Fruit fly (Drosophila melanogaster): Measurements from ENCODE around the gene CG4558.

The CG4558 gene

DNA sequence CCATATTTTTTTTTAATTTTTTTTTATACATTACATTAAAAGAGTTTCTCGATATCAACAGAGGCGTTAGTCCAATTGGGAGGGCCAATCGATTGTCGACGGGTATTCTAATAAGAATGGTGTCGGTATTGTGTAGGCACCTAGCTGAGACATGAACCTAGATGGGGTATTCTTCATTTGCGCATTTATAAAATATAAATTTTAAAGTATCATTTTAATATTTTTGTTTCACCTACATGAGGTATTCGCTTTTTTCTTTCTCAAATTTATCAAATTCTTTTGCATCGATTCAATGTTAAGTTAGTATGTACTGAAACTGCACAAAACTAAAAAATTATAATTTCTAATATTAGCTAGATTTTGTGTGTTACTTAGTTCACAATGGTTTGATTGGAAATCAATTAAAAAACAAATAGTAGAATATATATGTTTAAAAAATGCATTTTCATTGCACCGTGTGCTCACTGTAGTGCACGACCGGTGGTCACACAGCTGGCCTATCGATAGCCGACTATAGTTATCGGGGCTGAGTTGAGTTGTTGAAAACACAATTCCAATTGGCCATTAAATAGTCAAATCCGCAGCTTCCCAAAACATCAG, 5.6 kb upstream of the CG4558 start, which contains the start of the genes CG14435 and Tmf (continued):
- TF ChIP-seq CG4730 (GFP tag; IDR thresholded peaks at IDR 0.05) (peak; percentile 74), CG17186 (GFP tag; optimal IDR thresholded peaks at IDR 0.05) (peak; percentile 31), ATbp (GFP tag; optimal IDR thresholded peaks at IDR 0.05) (peak; percentile 49), CG15601 (tag; optimal IDR thresholded peaks at IDR 0.05) (peak; percentile 66), CG34422 (GFP tag; IDR thresholded peaks at IDR 0.05) (peak; percentile 92), Ets65A (GFP tag) (peak; percentile 97), CG5245 (GFP tag; optimal IDR thresholded peaks at IDR 0.05) (peak; percentile 54), Atf6 (GFP tag; IDR thresholded peaks at IDR 0.05) (peak; percentile 80), CG13424 (tag; optimal IDR thresholded peaks at IDR 0.05) (peak; percentile 90), Atf-2 (GFP tag; optimal IDR thresholded peaks at IDR 0.05) (peak; percentile 23), Eip74EF (GFP tag; optimal IDR thresholded peaks at IDR 0.05) (peak in 1 of 2 experiments; percentile 57), CkIIα-i1 (GFP tag; IDR thresholded peaks at IDR 0.05) (no peak), dan (GFP tag; IDR thresholded peaks at IDR 0.05) (peak; percentile 76), ap (GFP tag; IDR thresholded peaks at IDR 0.05) (peak; percentile 71), CG8924 (tag; optimal IDR thresholded peaks at IDR 0.05) (peak; percentile 90), CG33557 (GFP tag; optimal IDR thresholded peaks at IDR 0.05) (peak; percentile 78), Dip2 (GFP tag; IDR thresholded peaks at IDR 0.05) (0 out of 2 replicates have a peak, but pooled peaks have one; percentile 27), tup (GFP tag; optimal IDR thresholded peaks at IDR 0.05) (no peak), jing (GFP tag; optimal IDR thresholded peaks at IDR 0.05) (peak; percentile 44), CG11504 (tag; optimal IDR thresholded peaks at IDR 0.05) (peak; percentile 49), ttk (GFP tag; IDR thresholded peaks at IDR 0.05) (peak; percentile 76), en (GFP tag; optimal IDR thresholded peaks at IDR 0.05) (no peak), CG14014 (GFP tag; IDR thresholded peaks at IDR 0.05) (peak; percentile 87), hbn (GFP tag; IDR thresholded peaks at IDR 0.05; ENCODE audit: partially characterized antibody) (no peak; the same call in none of the 2 replicates), Nf-YA (GFP tag; IDR thresholded peaks at IDR 0.05) (peak; percentile 61), Vsx1 (GFP tag; optimal IDR thresholded peaks at IDR 0.05) (peak; percentile 47), CG2889 (GFP tag; IDR thresholded peaks at IDR 0.05) (peak; percentile 78), CG6689 (GFP tag; IDR thresholded peaks at IDR 0.05) (peak; percentile 88), Oaz (GFP tag; IDR thresholded peaks at IDR 0.05) (peak; percentile 77), CG14965 (GFP tag; optimal IDR thresholded peaks at IDR 0.05; ENCODE audit: borderline replicate concordance) (no peak), sob (GFP tag; IDR thresholded peaks at IDR 0.05) (peak; percentile 88), Lhr (GFP tag; optimal IDR thresholded peaks at IDR 0.05) (peak; percentile 35), Side (GFP tag; optimal IDR thresholded peaks at IDR 0.05) (peak; percentile 1), Doc3 (GFP tag; IDR thresholded peaks at IDR 0.05; ENCODE audit: partially characterized antibody) (no peak), Hmr (GFP tag; optimal IDR thresholded peaks at IDR 0.05) (peak; percentile 85), trh (GFP tag; optimal IDR thresholded peaks at IDR 0.05) (peak; percentile 60), CG10462 (GFP tag; optimal IDR thresholded peaks at IDR 0.05) (peak; percentile 58), nerfin-2 (GFP tag; IDR thresholded peaks at IDR 0.05; ENCODE audit: partially characterized antibody) (no peak; the same call in 1 of the 2 replicates), ERR (GFP tag; optimal IDR thresholded peaks at IDR 0.05) (no peak), zfh1 (GFP tag; IDR thresholded peaks at IDR 0.05) (peak; percentile 86), mld (GFP tag; IDR thresholded peaks at IDR 0.05; ENCODE audit: partially characterized antibody) (0 out of 3 replicates have a peak, but pooled peaks have one; percentile 5), CG15514 (GFP tag; optimal IDR thresholded peaks at IDR 0.05) (peak; percentile 73), her (GFP tag; optimal IDR thresholded peaks at IDR 0.05) (no peak), bcd (GFP tag; optimal IDR thresholded peaks at IDR 0.05) (peak; percentile 89), CG4854 (GFP tag; optimal IDR thresholded peaks at IDR 0.05) (peak; percentile 34), H2.0 (GFP tag; IDR thresholded peaks at IDR 0.05) (peak; percentile 76), HmgZ (tag; optimal IDR thresholded peaks at IDR 0.05) (peak; percentile 57), fd102C (GFP tag; optimal IDR thresholded peaks at IDR 0.05) (peak; percentile 8), Doc2 (GFP tag; IDR thresholded peaks at IDR 0.05) (no peak), Hr39 (optimal IDR thresholded peaks at IDR 0.05) (no peak)

Measured in whole organism, embryonic.